Fruit fly (Drosophila melanogaster) whole organism, embryonic: ENCODE measurements around the gene Cnep1r2.
A peak's percentile ranks its signal among the peaks of the same experiment; 100 is the strongest.

Experiments used
- CG10209 ChIP-seq: fragments of 200-800 bp; sonication (Bioruptor generic); optimal IDR thresholded peaks from 3 replicates; lab custom pipeline; 2017; ENCODE audit warnings: missing biosample characterization, mild to moderate bottlenecking, missing genetic modification characterization, missing genetic modification reagents
- CG10462 ChIP-seq: fragments of 200-800 bp; sonication (Bioruptor generic); optimal IDR thresholded peaks from 2 replicates; lab custom pipeline; 2016; ENCODE audit warnings: missing biosample characterization, missing genetic modification characterization
- CG11398 ChIP-seq: fragments of 200-800 bp; sonication (Bioruptor generic); optimal IDR thresholded peaks from 2 replicates; lab custom pipeline; 2016; ENCODE audit warnings: missing biosample characterization, missing genetic modification characterization
- CG13123 ChIP-seq: fragments of 200-800 bp; sonication (Bioruptor generic); optimal IDR thresholded peaks from 2 replicates; lab custom pipeline; 2016; ENCODE audit warnings: missing biosample characterization, missing genetic modification characterization
- CG13775 ChIP-seq: fragments of 200-800 bp; sonication (Bioruptor generic); optimal IDR thresholded peaks from 3 replicates; lab custom pipeline; 2017; ENCODE audit warnings: missing biosample characterization, mild to moderate bottlenecking, missing genetic modification characterization
- CG14050 ChIP-seq: fragments of 200-800 bp; sonication (Bioruptor generic); IDR thresholded peaks from 3 replicates; pipeline ENCODE4 v1.3.6; 2022; ENCODE audit warnings: missing biosample characterization, missing genetic modification characterization
- CG17568 ChIP-seq: fragments of 200-800 bp; sonication (Bioruptor generic); optimal IDR thresholded peaks from 2 replicates; lab custom pipeline; 2018; ENCODE audit warnings: missing biosample characterization, mild to moderate bottlenecking, missing genetic modification characterization, moderate library complexity
- CG17829 ChIP-seq: fragments of 200-800 bp; optimal IDR thresholded peaks from 2 replicates; lab custom pipeline; 2019; ENCODE audit warnings: missing biosample characterization, mild to moderate bottlenecking, missing genetic modification characterization, moderate library complexity
- CG2889 ChIP-seq: fragments of 200-800 bp; sonication (Bioruptor generic); IDR thresholded peaks from 3 replicates; pipeline ENCODE4 v1.3.6; 2022; ENCODE audit warnings: missing biosample characterization, missing genetic modification characterization
- CG31441 ChIP-seq: fragments of 200-800 bp; sonication (Bioruptor generic); IDR thresholded peaks from 2 replicates; pipeline ENCODE4 v1.3.6; 2022; ENCODE audit warnings: missing biosample characterization, missing genetic modification characterization
- CG32772 ChIP-seq: fragments of 200-800 bp; sonication (Bioruptor generic); IDR thresholded peaks from 2 replicates; pipeline ENCODE4 v1.3.6; 2022; ENCODE audit warnings: missing biosample characterization, missing genetic modification characterization
- CG3726 ChIP-seq: fragments of 200-800 bp; sonication (Bioruptor generic); IDR thresholded peaks from 3 replicates; pipeline ENCODE4, ENCODE4 v1.3.6; 2022; ENCODE audit warnings: missing biosample characterization, missing genetic modification characterization
- CG43689 ChIP-seq: fragments of 200-800 bp; sonication (Bioruptor generic); IDR thresholded peaks from 2 replicates; pipeline ENCODE4 v1.3.6; 2022; ENCODE audit warnings: missing biosample characterization, missing genetic modification characterization
- CG4707 ChIP-seq: fragments of 200-800 bp; sonication (Bioruptor generic); optimal IDR thresholded peaks from 2 replicates; lab custom pipeline; 2018; ENCODE audit warnings: missing biosample characterization, mild to moderate bottlenecking, missing genetic modification characterization, moderate library complexity
- CG6254 ChIP-seq: fragments of 200-800 bp; sonication (Bioruptor generic); optimal IDR thresholded peaks from 3 replicates; lab custom pipeline; 2017; ENCODE audit warnings: mild to moderate bottlenecking, missing biosample characterization, missing genetic modification reagents, missing genetic modification characterization
- CG7786 ChIP-seq: fragments of 200-800 bp; sonication (Bioruptor generic); optimal IDR thresholded peaks from 2 replicates; lab custom pipeline; 2016; ENCODE audit warnings: missing biosample characterization, missing genetic modification characterization
- CG9437 ChIP-seq: fragments of 200-800 bp; sonication (Bioruptor generic); optimal IDR thresholded peaks from 2 replicates; lab custom pipeline; 2018; ENCODE audit warnings: missing biosample characterization, mild to moderate bottlenecking, missing genetic modification characterization
- Dfd ChIP-seq, 2 experiments: fragments of >200 bp; optimal IDR thresholded peaks; 2 replicates each; lab custom pipeline; 2017; ENCODE audit warnings: missing biosample characterization in 2 of 2, missing genetic modification characterization in 2 of 2
- Doc3 ChIP-seq: fragments of 200-800 bp; sonication (Bioruptor generic); IDR thresholded peaks from 3 replicates; pipeline ENCODE4 v1.3.6; 2022; ENCODE audit warnings: missing biosample characterization, missing genetic modification characterization; ENCODE audit not compliant: partially characterized antibody
- ERR ChIP-seq: fragments of 200-800 bp; sonication (Bioruptor generic); optimal IDR thresholded peaks from 2 replicates; lab custom pipeline; 2016; ENCODE audit warnings: missing biosample characterization, missing genetic modification characterization
- Ets65A ChIP-seq: fragments of 200-800 bp; sonication (Bioruptor generic); peaks from one replicate; lab custom pipeline; 2016; ENCODE audit warnings: missing biosample characterization, missing genetic modification characterization
- Ets97D ChIP-seq: fragments of 200-800 bp; sonication (Bioruptor generic); optimal IDR thresholded peaks from 3 replicates; lab custom pipeline; 2016; ENCODE audit warnings: missing biosample characterization, missing genetic modification characterization
- HLH3B ChIP-seq: fragments of 200-800 bp; sonication (Bioruptor generic); IDR thresholded peaks from 2 replicates; pipeline ENCODE4 v1.3.6; 2022; ENCODE audit warnings: missing biosample characterization, missing genetic modification characterization
- HLH4C ChIP-seq: fragments of 200-800 bp; sonication (Bioruptor generic); IDR thresholded peaks from 3 replicates; pipeline ENCODE4 v1.3.6; 2022; ENCODE audit warnings: missing biosample characterization, missing genetic modification characterization; ENCODE audit not compliant: partially characterized antibody
- Jarid2 ChIP-seq: fragments of 200-800 bp; sonication (Bioruptor generic); optimal IDR thresholded peaks from 3 replicates; lab custom pipeline; 2017; ENCODE audit warnings: mild to moderate bottlenecking, missing biosample characterization, missing genetic modification reagents, missing genetic modification characterization
- Myb ChIP-seq: fragments of 200-800 bp; sonication (Bioruptor generic); optimal IDR thresholded peaks from 2 replicates; lab custom pipeline; 2016; ENCODE audit warnings: missing biosample characterization, missing genetic modification characterization
- Nf-YA ChIP-seq: fragments of 200-800 bp; sonication (Bioruptor generic); IDR thresholded peaks from 2 replicates; pipeline ENCODE4 v1.3.6; 2022; ENCODE audit warnings: missing biosample characterization, missing genetic modification characterization
- Nf-YC ChIP-seq: fragments of 200-800 bp; optimal IDR thresholded peaks from 3 replicates; lab custom pipeline; 2019; ENCODE audit warnings: missing biosample characterization, mild to moderate bottlenecking, missing genetic modification characterization, moderate library complexity
- NfI ChIP-seq: fragments of 200-800 bp; sonication (Bioruptor generic); optimal IDR thresholded peaks from 3 replicates; lab custom pipeline; 2018; ENCODE audit warnings: missing biosample characterization, mild to moderate bottlenecking, missing genetic modification characterization, moderate library complexity
- Oli ChIP-seq: fragments of 200-800 bp; sonication (Bioruptor generic); optimal IDR thresholded peaks from 2 replicates; lab custom pipeline; 2018; ENCODE audit warnings: missing biosample characterization, mild to moderate bottlenecking, missing genetic modification characterization, moderate library complexity
- Optix ChIP-seq: fragments of 200-800 bp; sonication (Bioruptor generic); IDR thresholded peaks from 3 replicates; pipeline ENCODE4 v1.3.6; 2022; ENCODE audit warnings: missing biosample characterization, missing genetic modification characterization
- Poxn ChIP-seq: fragments of 200-800 bp; sonication (Bioruptor generic); IDR thresholded peaks from 2 replicates; pipeline ENCODE4 v1.3.6; 2022; ENCODE audit warnings: missing biosample characterization, missing genetic modification characterization
- Rfx ChIP-seq: fragments of 200-800 bp; sonication (Bioruptor generic); IDR thresholded peaks from 2 replicates; pipeline ENCODE4 v1.3.6; 2022; ENCODE audit warnings: missing biosample characterization, missing genetic modification characterization
- Sin3A ChIP-seq: fragments of >200 bp; optimal IDR thresholded peaks from 2 replicates; lab custom pipeline; 2018
- amos ChIP-seq: fragments of 200-800 bp; sonication (Bioruptor generic); IDR thresholded peaks from 2 replicates; pipeline ENCODE4 v1.3.6; 2022; ENCODE audit warnings: missing biosample characterization, missing genetic modification characterization; ENCODE audit not compliant: partially characterized antibody
- br ChIP-seq: fragments of >200 bp; optimal IDR thresholded peaks from 2 replicates; lab custom pipeline; 2017
- en ChIP-seq: fragments of 200-800 bp; sonication (Bioruptor generic); optimal IDR thresholded peaks from 2 replicates; lab custom pipeline; 2016; ENCODE audit warnings: missing biosample characterization, missing genetic modification characterization
- exex ChIP-seq: fragments of 200-800 bp; sonication (Bioruptor generic); optimal IDR thresholded peaks from 4 replicates; lab custom pipeline; 2018; ENCODE audit warnings: missing biosample characterization, mild to moderate bottlenecking, missing genetic modification characterization, moderate library complexity
- gcm2 ChIP-seq: fragments of 200-800 bp; sonication (Bioruptor generic); optimal IDR thresholded peaks from 2 replicates; lab custom pipeline; 2016; ENCODE audit warnings: missing biosample characterization, missing genetic modification characterization
- gt ChIP-seq: fragments of 200-800 bp; sonication (Bioruptor generic); IDR thresholded peaks from 2 replicates; pipeline ENCODE4 v1.3.6; 2022; ENCODE audit warnings: missing biosample characterization, missing genetic modification characterization
- her ChIP-seq: fragments of 200-800 bp; sonication (Bioruptor generic); optimal IDR thresholded peaks from 2 replicates; lab custom pipeline; 2016; ENCODE audit warnings: missing biosample characterization, missing genetic modification characterization
- hkb ChIP-seq, 2 experiments: fragments of 200-800 bp in 1 of 2; fragments of >200 bp in 1 of 2; sonication (Bioruptor generic) in 1 of 2; IDR thresholded peaks in 1 of 2; optimal IDR thresholded peaks in 1 of 2; 2 replicates each; pipeline versions ENCODE4 v1.3.6 to Lab custom; 2017 to 2022; ENCODE audit warnings: missing biosample characterization in 1 of 2, missing genetic modification characterization in 1 of 2
- hth ChIP-seq: fragments of >200 bp; optimal IDR thresholded peaks from 2 replicates; lab custom pipeline; 2017; ENCODE audit warnings: inconsistent platforms
- pita ChIP-seq: fragments of 200-800 bp; sonication (Bioruptor generic); optimal IDR thresholded peaks from 2 replicates; lab custom pipeline; 2017; ENCODE audit warnings: missing biosample characterization, mild to moderate bottlenecking, missing genetic modification characterization
- prd ChIP-seq, 3 experiments: fragments of >200 bp in 2 of 3; fragments of 200-800 bp in 1 of 3; sonication (Bioruptor generic) in 1 of 3; optimal IDR thresholded peaks in 2 of 3; IDR thresholded peaks in 1 of 3; 2 replicates in 2 of 3; 3 replicates in 1 of 3; pipeline versions ENCODE4 v1.3.6 to Lab custom; 2017 to 2022; ENCODE audit warnings: missing biosample characterization in 1 of 3, missing genetic modification characterization in 1 of 3
- pum ChIP-seq: fragments of 200-800 bp; sonication (Bioruptor generic); optimal IDR thresholded peaks from 2 replicates; lab custom pipeline; 2016; ENCODE audit warnings: missing biosample characterization, missing genetic modification characterization
- salm ChIP-seq: fragments of 200-800 bp; sonication (Bioruptor generic); optimal IDR thresholded peaks from 2 replicates; lab custom pipeline; 2018; ENCODE audit warnings: missing biosample characterization, mild to moderate bottlenecking, missing genetic modification characterization
- sd ChIP-seq: fragments of 200-800 bp; sonication (Bioruptor generic); optimal IDR thresholded peaks from 3 replicates; lab custom pipeline; 2018; ENCODE audit warnings: missing biosample characterization, mild to moderate bottlenecking, missing genetic modification characterization, moderate library complexity
- sob ChIP-seq: fragments of 200-800 bp; sonication (Bioruptor generic); IDR thresholded peaks from 2 replicates; pipeline ENCODE4 v1.3.6; 2022; ENCODE audit warnings: missing biosample characterization, missing genetic modification characterization
- stc ChIP-seq: fragments of 200-800 bp; sonication (Bioruptor generic); IDR thresholded peaks from 2 replicates; pipeline ENCODE4 v1.3.6; 2022; ENCODE audit warnings: missing biosample characterization, missing genetic modification characterization
- zfh2 ChIP-seq: fragments of 200-800 bp; sonication (Bioruptor generic); optimal IDR thresholded peaks from 2 replicates; lab custom pipeline; 2016; ENCODE audit warnings: missing biosample characterization, missing genetic modification characterization

The Cnep1r2 gene

DNA sequence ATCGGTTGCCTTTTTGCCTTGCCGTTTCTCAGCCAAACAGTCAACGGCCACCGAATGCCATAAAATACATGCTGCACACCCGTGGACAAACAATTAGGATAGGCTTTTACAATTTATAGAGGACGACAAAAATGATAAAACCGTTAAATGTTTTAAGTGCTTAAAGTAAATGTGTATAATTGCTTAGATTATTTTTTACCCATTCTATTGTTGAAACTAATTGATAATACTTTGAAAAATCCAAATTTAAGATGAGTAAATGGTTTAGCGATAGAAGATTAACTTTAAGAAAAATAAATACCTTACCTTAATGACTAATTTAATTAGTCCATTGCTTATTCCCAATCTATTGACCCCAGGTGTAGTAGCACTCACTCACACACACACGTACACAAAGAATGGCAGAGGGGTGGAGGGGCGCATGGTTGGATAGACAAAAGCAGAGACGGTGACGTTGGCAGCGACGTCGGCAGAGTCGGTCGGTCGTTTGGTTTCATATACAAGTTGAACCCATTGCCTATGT, 40.7 kb downstream of the Cnep1r2 start (continued):
- TF ChIP-seq her (peak; percentile 84), pita (no peak), prd (optimal IDR thresholded peaks at IDR 0.05; lab: Kevin White, UChicago) (no peak), prd (GFP tag; IDR thresholded peaks at IDR 0.05; lab: Robert Waterston, UW) (peak; percentile 95), CG10209 (GFP tag; lab: Kevin White, UChicago) (peak; percentile 96), CG3726 (GFP tag; lab: Robert Waterston, UW) (peak; percentile 89; the same call in 1 of the 3 replicates), NfI (GFP tag; lab: Kevin White, UChicago) (peak; percentile 91), hkb (optimal IDR thresholded peaks at IDR 0.05; lab: Kevin White, UChicago) (no peak), hkb (GFP tag; IDR thresholded peaks at IDR 0.05; lab: Robert Waterston, UW) (peak; percentile 95), CG4707 (GFP tag; lab: Kevin White, UChicago) (peak; percentile 80), stc (GFP tag; lab: Robert Waterston, UW) (peak; percentile 95), CG7786 (GFP tag; lab: Kevin White, UChicago) (peak; percentile 87), gt (GFP tag; lab: Robert Waterston, UW) (no peak; the same call in 1 of the 2 replicates), CG13775 (GFP tag; lab: Kevin White, UChicago) (peak; percentile 95), sob (GFP tag; lab: Robert Waterston, UW) (peak; percentile 86), CG31441 (GFP tag; lab: Robert Waterston, UW) (peak; percentile 90), Doc3 (no peak), salm (tag; lab: Kevin White, UChicago) (peak; percentile 96), gcm2 (peak; percentile 67), CG32772 (GFP tag; lab: Robert Waterston, UW) (peak; percentile 92), CG43689 (GFP tag; lab: Robert Waterston, UW) (peak; percentile 68; the same call in 1 of the 2 replicates), ERR (peak; percentile 73), Sin3A (lab: Kevin White, UChicago) (no peak), CG14050 (peak; percentile 88), Poxn (GFP tag; lab: Robert Waterston, UW) (peak; percentile 86), amos (GFP tag; lab: Robert Waterston, UW) (no peak), sd (tag; lab: Kevin White, UChicago) (peak; percentile 91), HLH3B (GFP tag; lab: Robert Waterston, UW) (peak; percentile 93), HLH4C (GFP tag; lab: Robert Waterston, UW) (no peak), CG9437 (GFP tag; lab: Kevin White, UChicago) (peak; percentile 93), CG10462 (peak; percentile 80), Myb (peak; percentile 86), Nf-YA (peak; percentile 88), CG17829 (tag; lab: Kevin White, UChicago) (peak; percentile 98), Dfd (GFP tag; optimal IDR thresholded peaks at IDR 0.05; lab: Kevin White, UChicago) (peak in 1 of 2 experiments; percentile 67), Optix (no peak), pum (peak; percentile 91), hth (lab: Kevin White, UChicago) (no peak), Oli (peak; percentile 96), en (GFP tag; lab: Kevin White, UChicago) (peak; percentile 88), CG6254 (GFP tag; lab: Kevin White, UChicago) (peak; percentile 89), Ets65A (GFP tag; lab: Kevin White, UChicago) (peak; percentile 98), CG11398 (GFP tag; lab: Kevin White, UChicago) (peak; percentile 87), Nf-YC (tag; lab: Kevin White, UChicago) (peak; percentile 89), exex (peak; percentile 73), Rfx (GFP tag; lab: Robert Waterston, UW) (peak; percentile 91), CG17568 (GFP tag; lab: Kevin White, UChicago) (peak; percentile 88), Ets97D (GFP tag; lab: Kevin White, UChicago) (peak; percentile 68), CG13123 (GFP tag; lab: Kevin White, UChicago) (peak; percentile 71), zfh2 (peak; percentile 90), Jarid2 (GFP tag; lab: Kevin White, UChicago) (peak; percentile 79), CG2889 (GFP tag; lab: Robert Waterston, UW) (peak; percentile 74), br (lab: Kevin White, UChicago) (no peak)
